Worm (Caenorhabditis elegans) whole organism, mixed stage, embryonic: ENCODE data around the gene B0334.13.

ENCODE experiments used
- M03D4.4 ChIP-seq: sonication (generic microtip); optimal IDR thresholded peaks from 2 replicates; lab custom pipeline; 2017; ENCODE audit warnings: mild to moderate bottlenecking, missing genetic modification characterization, missing compliant biosample characterization
- bed-3 ChIP-seq: fragments of 200-800 bp; sonication (Bioruptor generic); optimal IDR thresholded peaks from 3 replicates; lab custom pipeline; 2018; ENCODE audit warnings: mild to moderate bottlenecking, missing genetic modification characterization, moderate library complexity, missing compliant biosample characterization
- blmp-1 ChIP-seq: fragments of 150-350 bp; optimal IDR thresholded peaks from 2 replicates; lab custom pipeline; 2014; ENCODE audit warnings: missing biosample characterization, missing genetic modification characterization
- ceh-39 ChIP-seq: fragments of 150-350 bp; optimal IDR thresholded peaks from 2 replicates; lab custom pipeline; 2014; ENCODE audit warnings: missing biosample characterization, missing genetic modification characterization
- ceh-83 ChIP-seq: fragments of 200-800 bp; sonication (Bioruptor generic); optimal IDR thresholded peaks from 2 replicates; lab custom pipeline; 2018; ENCODE audit warnings: mild to moderate bottlenecking, missing genetic modification characterization, missing compliant biosample characterization
- ces-1 ChIP-seq: fragments of 150-350 bp; optimal IDR thresholded peaks from 2 replicates; lab custom pipeline; 2014; ENCODE audit warnings: missing biosample characterization, missing genetic modification reagents, missing genetic modification characterization
- cnd-1 ChIP-seq: fragments of 200-800 bp; sonication (Bioruptor generic); optimal IDR thresholded peaks from 2 replicates; lab custom pipeline; 2018; ENCODE audit warnings: mild to moderate bottlenecking, missing genetic modification characterization, missing compliant biosample characterization
- drap-1 ChIP-seq: fragments of 200-800 bp; sonication (Bioruptor generic); optimal IDR thresholded peaks from 3 replicates; lab custom pipeline; 2018; ENCODE audit warnings: mild to moderate bottlenecking, missing genetic modification characterization, missing compliant biosample characterization
- elt-1 ChIP-seq: sonication (generic microtip); optimal IDR thresholded peaks from 2 replicates; lab custom pipeline; 2017; ENCODE audit warnings: missing genetic modification characterization, mild to moderate bottlenecking, missing compliant biosample characterization, antibody characterized with exemption, moderate library complexity, borderline replicate concordance; ENCODE audit not compliant: insufficient read depth
- elt-3 ChIP-seq: fragments of 150-350 bp; optimal IDR thresholded peaks from 2 replicates; lab custom pipeline; 2014; ENCODE audit warnings: missing biosample characterization, missing genetic modification characterization
- flh-1 ChIP-seq: fragments of 200-800 bp; sonication (Bioruptor generic); optimal IDR thresholded peaks from 2 replicates; lab custom pipeline; 2018; ENCODE audit warnings: mild to moderate bottlenecking, missing genetic modification characterization, moderate library complexity, missing compliant biosample characterization
- ham-2 ChIP-seq: fragments of 200-800 bp; sonication (Bioruptor generic); optimal IDR thresholded peaks from 2 replicates; lab custom pipeline; 2018; ENCODE audit warnings: mild to moderate bottlenecking, missing genetic modification characterization, missing compliant biosample characterization
- hlh-1 ChIP-seq: fragments of 150-350 bp; optimal IDR thresholded peaks from 2 replicates; lab custom pipeline; 2014; ENCODE audit warnings: missing biosample characterization, missing genetic modification reagents, missing genetic modification characterization
- lin-13 ChIP-seq: fragments of 150-350 bp; optimal IDR thresholded peaks from 2 replicates; lab custom pipeline; 2014; ENCODE audit warnings: missing biosample characterization, missing genetic modification characterization
- lin-32 ChIP-seq: fragments of 200-800 bp; sonication (Bioruptor generic); optimal IDR thresholded peaks from 2 replicates; lab custom pipeline; 2018; ENCODE audit warnings: mild to moderate bottlenecking, missing genetic modification characterization, missing compliant biosample characterization
- lsy-2 ChIP-seq: fragments of 150-350 bp; optimal IDR thresholded peaks from 2 replicates; lab custom pipeline; 2014; ENCODE audit warnings: missing biosample characterization, missing genetic modification characterization
- mab-5 ChIP-seq: fragments of 150-350 bp; optimal IDR thresholded peaks from 2 replicates; lab custom pipeline; 2014; ENCODE audit warnings: missing biosample characterization, missing genetic modification characterization
- mep-1 ChIP-seq: fragments of 150-350 bp; optimal IDR thresholded peaks from 2 replicates; lab custom pipeline; 2017; ENCODE audit warnings: missing biosample characterization, missing genetic modification reagents, missing genetic modification characterization, inconsistent platforms
- mls-2 ChIP-seq: sonication (generic microtip); optimal IDR thresholded peaks from 2 replicates; lab custom pipeline; 2016; ENCODE audit warnings: mild to moderate bottlenecking, missing genetic modification characterization, moderate library complexity, missing compliant biosample characterization
- nhr-12 ChIP-seq: fragments of 150-350 bp; optimal IDR thresholded peaks from 2 replicates; lab custom pipeline; 2014; ENCODE audit warnings: missing biosample characterization, missing genetic modification characterization
- nhr-2 ChIP-seq: fragments of 150-350 bp; optimal IDR thresholded peaks from 2 replicates; lab custom pipeline; 2014; ENCODE audit warnings: missing biosample characterization, missing genetic modification characterization
- nhr-237 ChIP-seq: fragments of 150-350 bp; optimal IDR thresholded peaks from 2 replicates; lab custom pipeline; 2014; ENCODE audit warnings: missing biosample characterization, missing genetic modification characterization
- nhr-28 ChIP-seq: fragments of 150-350 bp; optimal IDR thresholded peaks from 2 replicates; lab custom pipeline; 2014; ENCODE audit warnings: missing biosample characterization, missing genetic modification characterization
- nhr-76 ChIP-seq: sonication (generic microtip); optimal IDR thresholded peaks from 2 replicates; lab custom pipeline; 2017; ENCODE audit warnings: missing biosample characterization, missing genetic modification characterization
- sem-2 ChIP-seq: fragments of 200-800 bp; sonication (Bioruptor generic); optimal IDR thresholded peaks from 2 replicates; lab custom pipeline; 2018; ENCODE audit warnings: mild to moderate bottlenecking, missing genetic modification characterization, missing compliant biosample characterization
- snpc-4 ChIP-seq: fragments of 150-350 bp; optimal IDR thresholded peaks from 2 replicates; lab custom pipeline; 2014; ENCODE audit warnings: missing biosample characterization, missing genetic modification characterization
- tbx-8 ChIP-seq: fragments of 200-800 bp; sonication (Bioruptor generic); optimal IDR thresholded peaks from 2 replicates; lab custom pipeline; 2018; ENCODE audit warnings: mild to moderate bottlenecking, missing genetic modification characterization, moderate library complexity, missing compliant biosample characterization
- unc-120 ChIP-seq: sonication (generic microtip); optimal IDR thresholded peaks from 2 replicates; lab custom pipeline; 2017; ENCODE audit warnings: missing genetic modification characterization, missing compliant biosample characterization; ENCODE audit not compliant: poor library complexity, severe bottlenecking
- unc-39 ChIP-seq: fragments of 150-350 bp; optimal IDR thresholded peaks from 2 replicates; lab custom pipeline; 2014; ENCODE audit warnings: missing biosample characterization, missing genetic modification characterization
- unc-62 ChIP-seq: fragments of 150-350 bp; optimal IDR thresholded peaks from 2 replicates; lab custom pipeline; 2014; ENCODE audit warnings: missing biosample characterization, missing genetic modification reagents, missing genetic modification characterization
- zip-8 ChIP-seq: fragments of 150-350 bp; optimal IDR thresholded peaks from 2 replicates; lab custom pipeline; 2014; ENCODE audit warnings: missing biosample characterization, missing genetic modification characterization
- ztf-11 ChIP-seq: fragments of 150-350 bp; optimal IDR thresholded peaks from 2 replicates; lab custom pipeline; 2014; ENCODE audit warnings: missing biosample characterization, missing genetic modification characterization

Gene B0334.13

ce11 chrII:11492843-11493242, 4.7 kb downstream of the B0334.13 start, which contains the start of gene hacl-1:
Gene hacl-1 (minus strand): TSS chrII:11492963.
- no peak for TF ChIP-seq ztf-11 (tag; lab: Kevin White, UChicago)
- TF ChIP-seq unc-39, result no peak
- TF ChIP-seq tbx-8 (GFP tag; lab: Kevin White, UChicago), result no peak
- no peak for TF ChIP-seq unc-120 (tag; lab: Kevin White, UChicago)
- no peak for TF ChIP-seq ham-2
- TF ChIP-seq nhr-76 (tag; lab: Kevin White, UChicago), result no peak
- TF ChIP-seq nhr-12, result no peak
- TF ChIP-seq ces-1 (GFP tag; lab: Kevin White, UChicago), result no peak
- no peak for TF ChIP-seq bed-3
- TF ChIP-seq ceh-83 (GFP tag; lab: Kevin White, UChicago), result no peak
- TF ChIP-seq drap-1 (GFP tag; lab: Kevin White, UChicago), result no peak
- TF ChIP-seq hlh-1, result no peak
- TF ChIP-seq cnd-1 (tag; lab: Kevin White, UChicago), result no peak
- TF ChIP-seq, all 35 proteins: peak for 0

ce11 chrII:11495307-11495706, 7.2 kb downstream of the B0334.13 start, which contains the start of the genes ooc-3 and B0334.4:
Gene ooc-3 (minus strand): TSS chrII:11495321.
Gene B0334.4 (plus strand): TSS chrII:11495692.
- TF ChIP-seq lsy-2 (tag; lab: Kevin White, UChicago) (peak; percentile 91), ces-1 (GFP tag; lab: Kevin White, UChicago) (peak; percentile 94), tbx-8 (GFP tag; lab: Kevin White, UChicago) (no peak)

ce11 chrII:11495806-11496205, 7.7 kb downstream of the B0334.13 start:
- TF ChIP-seq blmp-1 (no peak), flh-1 (GFP tag; lab: Kevin White, UChicago) (no peak), nhr-28 (no peak), lin-13 (tag; lab: Kevin White, UChicago) (no peak), mab-5 (no peak), nhr-237 (no peak), zip-8 (tag; lab: Kevin White, UChicago) (no peak), sem-2 (GFP tag; lab: Kevin White, UChicago) (no peak), snpc-4 (tag; lab: Kevin White, UChicago) (no peak), nhr-12 (no peak), M03D4.4 (tag; lab: Kevin White, UChicago) (no peak), cnd-1 (tag; lab: Kevin White, UChicago) (no peak), ces-1 (GFP tag; lab: Kevin White, UChicago) (no peak), bed-3 (no peak), lin-32 (GFP tag; lab: Kevin White, UChicago) (no peak), nhr-76 (tag; lab: Kevin White, UChicago) (no peak)

- TF ChIP-seq elt-1 (tag; lab: Kevin White, UChicago) (no peak), nhr-237 (no peak), lin-32 (GFP tag; lab: Kevin White, UChicago) (no peak), ztf-11 (tag; lab: Kevin White, UChicago) (no peak), elt-3 (no peak), hlh-1 (peak; percentile 66), unc-120 (tag; lab: Kevin White, UChicago) (peak; percentile 57), ceh-39 (tag; lab: Kevin White, UChicago) (no peak), mep-1 (tag; lab: Kevin White, UChicago) (no peak), drap-1 (GFP tag; lab: Kevin White, UChicago) (no peak), unc-62 (GFP tag; lab: Kevin White, UChicago) (peak; percentile 49)
These were observed 8.7 kb downstream of the B0334.13 start, which contains the start of gene emc-5 for ce11 chrII:11496767-11497166. Gene emc-5 (plus strand): TSS chrII:11496780.

ce11 chrII:11497365-11497764, 9.3 kb downstream of the B0334.13 start, which contains the start of gene B0334.5:
Gene B0334.5 (plus strand): TSS chrII:11497665.
- no peak for TF ChIP-seq nhr-237
- no peak for TF ChIP-seq blmp-1
- no peak for TF ChIP-seq unc-120 (tag; lab: Kevin White, UChicago)
- TF ChIP-seq ceh-83 (GFP tag; lab: Kevin White, UChicago), result no peak
- TF ChIP-seq cnd-1 (tag; lab: Kevin White, UChicago), result no peak
- TF ChIP-seq ztf-11 (tag; lab: Kevin White, UChicago), result no peak
- TF ChIP-seq drap-1 (GFP tag; lab: Kevin White, UChicago), result no peak
- no peak for TF ChIP-seq bed-3
- no peak for TF ChIP-seq tbx-8 (GFP tag; lab: Kevin White, UChicago)
- TF ChIP-seq nhr-12, result no peak
- TF ChIP-seq nhr-2 (tag; lab: Kevin White, UChicago), result no peak
- no peak for TF ChIP-seq sem-2 (GFP tag; lab: Kevin White, UChicago)
- TF ChIP-seq snpc-4 (tag; lab: Kevin White, UChicago), result no peak
- no peak for TF ChIP-seq zip-8 (tag; lab: Kevin White, UChicago)
- no peak for TF ChIP-seq lin-13 (tag; lab: Kevin White, UChicago)
- no peak for TF ChIP-seq nhr-28
- no peak for TF ChIP-seq mls-2 (tag; lab: Kevin White, UChicago)
- TF ChIP-seq lsy-2 (tag; lab: Kevin White, UChicago), result no peak
